Worm (Caenorhabditis elegans) whole organism, L4 larva: ENCODE results near the gene C43F9.5.

ENCODE experiments used
- attf-4 ChIP-seq: sonication (generic microtip); optimal IDR thresholded peaks from 3 replicates; lab custom pipeline; 2017; ENCODE audit warnings: missing biosample characterization, missing genetic modification characterization
- jun-1 ChIP-seq: fragments of 150-350 bp; optimal IDR thresholded peaks from 2 replicates; lab custom pipeline; 2014; ENCODE audit warnings: missing biosample characterization, missing genetic modification reagents, missing genetic modification characterization
- lin-39 ChIP-seq: fragments of 150-350 bp; optimal IDR thresholded peaks from 2 replicates; lab custom pipeline; 2014; ENCODE audit warnings: missing biosample characterization, missing genetic modification reagents, missing genetic modification characterization
- nhr-76 ChIP-seq: fragments of 150-350 bp; optimal IDR thresholded peaks from 2 replicates; lab custom pipeline; 2014; ENCODE audit warnings: missing biosample characterization, missing genetic modification characterization
- spr-3 ChIP-seq: fragments of 200-800 bp; sonication (Bioruptor generic); optimal IDR thresholded peaks from 2 replicates; lab custom pipeline; 2018; ENCODE audit warnings: mild to moderate bottlenecking, missing genetic modification characterization, missing compliant biosample characterization

DNA sequence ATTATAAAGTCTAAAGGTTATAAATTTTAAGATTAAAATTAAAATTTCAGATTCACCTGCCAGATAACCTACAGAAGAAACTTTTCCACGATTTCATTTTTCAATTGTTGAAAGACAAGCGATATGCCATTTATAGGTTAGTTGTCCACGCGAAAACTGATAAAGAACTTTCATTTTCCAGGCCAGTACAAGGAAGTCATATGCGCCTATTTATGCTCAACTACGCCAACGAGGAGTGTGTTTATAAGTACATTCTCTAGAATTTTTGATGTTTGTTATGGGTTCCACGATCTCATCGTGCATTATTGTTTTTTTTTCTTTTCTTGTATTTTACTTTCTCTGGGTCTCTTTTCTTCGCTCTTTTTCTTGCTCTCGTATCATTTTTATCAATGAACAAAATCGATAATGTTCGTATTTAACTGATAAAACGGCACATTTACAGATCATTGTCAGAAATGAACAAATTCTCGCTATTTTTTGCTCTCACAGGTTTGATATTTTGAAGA, 16.1 kb upstream of the C43F9.5 start, which contains the start of gene R09H10.3:
- TF ChIP-seq lin-39 (tag; lab: Kevin White, UChicago) (no peak), jun-1 (tag; lab: Kevin White, UChicago) (no peak), nhr-76 (tag; lab: Kevin White, UChicago) (no peak), attf-4 (tag; lab: Kevin White, UChicago) (no peak), spr-3 (no peak)
